Worm (Caenorhabditis elegans) whole organism, L1 larva: Measurements from ENCODE around the gene W09G12.6.

Experiments used
- C04F5.9 ChIP-seq: sonication (generic microtip); optimal IDR thresholded peaks from 2 replicates; lab custom pipeline; 2016; ENCODE audit warnings: missing genetic modification characterization, missing compliant biosample characterization
- C16A3.4 ChIP-seq: fragments of 150-350 bp; optimal IDR thresholded peaks from 2 replicates; lab custom pipeline; 2014; ENCODE audit warnings: missing biosample characterization, missing genetic modification characterization
- F16B12.6 ChIP-seq: fragments of 150-350 bp; optimal IDR thresholded peaks from 2 replicates; lab custom pipeline; 2014; ENCODE audit warnings: missing biosample characterization, missing genetic modification characterization
- Y116A8C.19 ChIP-seq: sonication (generic microtip); optimal IDR thresholded peaks from 2 replicates; lab custom pipeline; 2016; ENCODE audit warnings: missing compliant biosample characterization, missing genetic modification characterization, borderline replicate concordance
- aha-1 ChIP-seq: fragments of 150-350 bp; optimal IDR thresholded peaks from 2 replicates; lab custom pipeline; 2014; ENCODE audit warnings: missing biosample characterization, missing genetic modification characterization
- aly-2 ChIP-seq: fragments of 150-350 bp; optimal IDR thresholded peaks from 2 replicates; lab custom pipeline; 2014; ENCODE audit warnings: missing biosample characterization, missing genetic modification characterization
- ama-1 ChIP-seq: fragments of 150-350 bp; optimal IDR thresholded peaks from 2 replicates; lab custom pipeline; 2014
- blmp-1 ChIP-seq: fragments of 150-350 bp; optimal IDR thresholded peaks from 2 replicates; lab custom pipeline; 2014; ENCODE audit warnings: missing biosample characterization, missing genetic modification characterization
- ceh-63 ChIP-seq: fragments of 200-800 bp; sonication (Bioruptor generic); optimal IDR thresholded peaks from 2 replicates; lab custom pipeline; 2018; ENCODE audit warnings: mild to moderate bottlenecking, missing genetic modification characterization, missing compliant biosample characterization
- ceh-82 ChIP-seq, 3 experiments: fragments of 150-350 bp in 1 of 3; sonication (generic microtip) in 2 of 3; optimal IDR thresholded peaks; 2 replicates each; lab custom pipeline; 2014 to 2017; ENCODE audit warnings: missing biosample characterization in 3 of 3, missing genetic modification characterization in 3 of 3
- ceh-88 ChIP-seq: fragments of 200-800 bp; sonication (Bioruptor generic); IDR thresholded peaks from 2 replicates; pipeline ENCODE4 v1.3.6; 2022; ENCODE audit warnings: missing genetic modification characterization, missing compliant biosample characterization
- ceh-90 ChIP-seq: sonication (generic microtip); optimal IDR thresholded peaks from 2 replicates; lab custom pipeline; 2016; ENCODE audit warnings: missing genetic modification characterization, missing compliant biosample characterization
- dpl-1 ChIP-seq, 3 experiments: fragments of 150-350 bp in 2 of 3; sonication (generic microtip) in 1 of 3; optimal IDR thresholded peaks; 2 replicates each; lab custom pipeline; 2014 to 2017; ENCODE audit warnings: missing biosample characterization in 3 of 3, missing genetic modification characterization in 3 of 3, missing genetic modification reagents in 3 of 3
- efl-1 ChIP-seq, 4 experiments: fragments of 150-350 bp; optimal IDR thresholded peaks in 3 of 4; peaks in 1 of 4; 1 replicate in 1 of 4; 2 replicates in 3 of 4; lab custom pipeline; 2014; ENCODE audit warnings: missing biosample characterization in 2 of 4, missing genetic modification characterization in 2 of 4, missing genetic modification reagents in 2 of 4
- egl-13 ChIP-seq: sonication (generic microtip); optimal IDR thresholded peaks from 2 replicates; lab custom pipeline; 2016; ENCODE audit warnings: missing genotype, missing genetic modification reagents, missing genetic modification characterization, missing compliant biosample characterization
- egl-27 ChIP-seq, 2 experiments: fragments of 150-350 bp in 1 of 2; sonication (generic microtip); optimal IDR thresholded peaks; 3 replicates each; lab custom pipeline; 2017 to 2018; ENCODE audit warnings: missing biosample characterization in 2 of 2, missing genetic modification characterization in 2 of 2, missing genetic modification reagents in 2 of 2
- elt-2 ChIP-seq: sonication (generic microtip); optimal IDR thresholded peaks from 2 replicates; lab custom pipeline; 2016; ENCODE audit warnings: missing genetic modification characterization, mild to moderate bottlenecking, inconsistent platforms, missing compliant biosample characterization, missing genetic modification reagents
- ets-5 ChIP-seq: fragments of 200-800 bp; sonication (Bioruptor generic); IDR thresholded peaks from 2 replicates; pipeline ENCODE4 v1.3.6; 2022; ENCODE audit warnings: missing genetic modification characterization, missing compliant biosample characterization
- fkh-10 ChIP-seq: sonication (generic microtip); optimal IDR thresholded peaks from 2 replicates; lab custom pipeline; 2017; ENCODE audit warnings: missing biosample characterization, missing genetic modification reagents, missing genetic modification characterization
- hlh-4 ChIP-seq: sonication (generic microtip); optimal IDR thresholded peaks from 2 replicates; lab custom pipeline; 2016; ENCODE audit warnings: mild to moderate bottlenecking, missing genetic modification characterization, missing compliant biosample characterization
- irx-1 ChIP-seq: sonication (generic microtip); optimal IDR thresholded peaks from 2 replicates; lab custom pipeline; 2016; ENCODE audit warnings: missing genetic modification characterization, missing compliant biosample characterization
- lin-13 ChIP-seq: fragments of 150-350 bp; optimal IDR thresholded peaks from 2 replicates; lab custom pipeline; 2014; ENCODE audit warnings: missing biosample characterization, missing genetic modification reagents, missing genetic modification characterization
- lin-14 ChIP-seq: fragments of 200-800 bp; sonication (Bioruptor generic); optimal IDR thresholded peaks from 2 replicates; lab custom pipeline; 2018; ENCODE audit warnings: mild to moderate bottlenecking, missing genetic modification characterization, moderate library complexity, missing compliant biosample characterization
- lin-35 ChIP-seq, 2 experiments: fragments of 150-350 bp; optimal IDR thresholded peaks; 2 replicates each; lab custom pipeline; 2014; ENCODE audit warnings: missing biosample characterization in 2 of 2, missing genetic modification characterization in 2 of 2, missing genetic modification reagents in 2 of 2
- lin-39 ChIP-seq: fragments of 150-350 bp; optimal IDR thresholded peaks from 2 replicates; lab custom pipeline; 2014; ENCODE audit warnings: missing biosample characterization, missing genetic modification reagents, missing genetic modification characterization
- lir-3 ChIP-seq: sonication (generic microtip); optimal IDR thresholded peaks from 2 replicates; lab custom pipeline; 2016; ENCODE audit warnings: mild to moderate bottlenecking, missing genetic modification characterization, moderate library complexity, missing compliant biosample characterization; ENCODE audit not compliant: poor library complexity
- mab-9 ChIP-seq: fragments of 200-800 bp; sonication (Bioruptor generic); IDR thresholded peaks from 2 replicates; pipeline ENCODE4 v1.3.6; 2022; ENCODE audit warnings: missing genetic modification reagents, missing genetic modification characterization, missing compliant biosample characterization
- mdl-1 ChIP-seq, 2 experiments: fragments of 150-350 bp; optimal IDR thresholded peaks; 2 replicates each; lab custom pipeline; 2014 to 2017; ENCODE audit warnings: missing biosample characterization in 2 of 2, missing genetic modification characterization in 2 of 2, inconsistent platforms in 1 of 2
- nhr-11 ChIP-seq: fragments of 150-350 bp; optimal IDR thresholded peaks from 2 replicates; lab custom pipeline; 2014; ENCODE audit warnings: missing biosample characterization, missing genetic modification characterization
- nhr-12 ChIP-seq: sonication (generic microtip); optimal IDR thresholded peaks from 2 replicates; lab custom pipeline; 2017; ENCODE audit warnings: missing biosample characterization, missing genetic modification characterization
- nhr-20 ChIP-seq: sonication (generic microtip); optimal IDR thresholded peaks from 2 replicates; lab custom pipeline; 2016; ENCODE audit warnings: mild to moderate bottlenecking, missing genetic modification characterization, missing compliant biosample characterization
- nhr-237 ChIP-seq: fragments of 150-350 bp; optimal IDR thresholded peaks from 2 replicates; lab custom pipeline; 2014; ENCODE audit warnings: missing biosample characterization, missing genetic modification characterization
- nhr-28 ChIP-seq: fragments of 150-350 bp; optimal IDR thresholded peaks from 2 replicates; lab custom pipeline; 2014; ENCODE audit warnings: missing biosample characterization, missing genetic modification characterization
- nhr-47 ChIP-seq: sonication (generic microtip); optimal IDR thresholded peaks from 2 replicates; lab custom pipeline; 2016; ENCODE audit warnings: mild to moderate bottlenecking, missing genetic modification characterization, moderate library complexity, missing compliant biosample characterization
- nhr-71 ChIP-seq: sonication (generic microtip); optimal IDR thresholded peaks from 2 replicates; lab custom pipeline; 2016; ENCODE audit warnings: mild to moderate bottlenecking, missing genetic modification characterization, moderate library complexity, missing compliant biosample characterization
- nhr-76 ChIP-seq: sonication (generic microtip); optimal IDR thresholded peaks from 2 replicates; lab custom pipeline; 2017; ENCODE audit warnings: missing biosample characterization, missing genetic modification characterization
- nhr-77 ChIP-seq: fragments of 150-350 bp; optimal IDR thresholded peaks from 2 replicates; lab custom pipeline; 2014; ENCODE audit warnings: missing biosample characterization, missing genetic modification characterization
- nhr-84 ChIP-seq: sonication (generic microtip); optimal IDR thresholded peaks from 2 replicates; lab custom pipeline; 2017; ENCODE audit warnings: missing biosample characterization, missing genetic modification characterization
- nhr-85 ChIP-seq: sonication (generic microtip); peaks from one replicate; lab custom pipeline; 2016; ENCODE audit warnings: missing genetic modification characterization, inconsistent platforms, missing compliant biosample characterization
- pag-3 ChIP-seq: sonication (generic microtip); optimal IDR thresholded peaks from 2 replicates; lab custom pipeline; 2017; ENCODE audit warnings: missing genetic modification characterization, mild to moderate bottlenecking, missing compliant biosample characterization, antibody characterized with exemption, borderline replicate concordance; ENCODE audit not compliant: insufficient read depth
- pax-3 ChIP-seq: fragments of 200-800 bp; sonication (Bioruptor generic); optimal IDR thresholded peaks from 2 replicates; lab custom pipeline; 2018; ENCODE audit warnings: mild to moderate bottlenecking, missing genetic modification characterization, moderate library complexity, missing compliant biosample characterization
- skn-1 ChIP-seq: fragments of 150-350 bp; optimal IDR thresholded peaks from 2 replicates; lab custom pipeline; 2014; ENCODE audit warnings: missing biosample characterization, missing genetic modification characterization
- snpc-4 ChIP-seq: fragments of 150-350 bp; optimal IDR thresholded peaks from 2 replicates; lab custom pipeline; 2014; ENCODE audit warnings: missing biosample characterization, missing genetic modification characterization
- sox-4 ChIP-seq: sonication (generic microtip); optimal IDR thresholded peaks from 2 replicates; lab custom pipeline; 2016; ENCODE audit warnings: missing genetic modification characterization, missing compliant biosample characterization
- sup-37 ChIP-seq: fragments of 200-800 bp; sonication (Bioruptor generic); optimal IDR thresholded peaks from 2 replicates; lab custom pipeline; 2018; ENCODE audit warnings: mild to moderate bottlenecking, missing genetic modification characterization, missing compliant biosample characterization
- swsn-7 ChIP-seq: sonication (generic microtip); optimal IDR thresholded peaks from 2 replicates; lab custom pipeline; 2016; ENCODE audit warnings: missing genetic modification characterization, missing compliant biosample characterization
- tbx-2 ChIP-seq: sonication (generic microtip); optimal IDR thresholded peaks from 2 replicates; lab custom pipeline; 2016; ENCODE audit warnings: missing genetic modification characterization, missing compliant biosample characterization
- tlp-1 ChIP-seq: fragments of 150-350 bp; optimal IDR thresholded peaks from 2 replicates; lab custom pipeline; 2014; ENCODE audit warnings: missing biosample characterization, missing genetic modification characterization
- zag-1 ChIP-seq: fragments of 150-350 bp; optimal IDR thresholded peaks from 2 replicates; lab custom pipeline; 2014; ENCODE audit warnings: missing biosample characterization, missing genetic modification characterization

W09G12.6 gene

ce11 chrIV:1235785-1236184 lies 4.1 kb downstream of the W09G12.6 start:
- no peak for TF ChIP-seq nhr-85 (tag; lab: Kevin White, UChicago)
- no peak for TF ChIP-seq nhr-28 (tag; lab: Kevin White, UChicago)
- no peak for TF ChIP-seq C04F5.9 (tag; lab: Kevin White, UChicago)
- no peak for TF ChIP-seq sup-37 (GFP tag; lab: Kevin White, UChicago)
- no peak for TF ChIP-seq mdl-1 (tag; optimal IDR thresholded peaks at IDR 0.05; lab: Kevin White, UChicago)
- no peak for TF ChIP-seq ama-1 (lab: Kevin White, UChicago)
- no peak for TF ChIP-seq ets-5 (GFP tag; lab: Robert Waterston, UW)
- TF ChIP-seq sox-4 (tag; lab: Kevin White, UChicago): no peak
- TF ChIP-seq ceh-63 (GFP tag; lab: Kevin White, UChicago): no peak
- no peak for TF ChIP-seq irx-1 (tag; lab: Kevin White, UChicago)
- no peak for TF ChIP-seq skn-1 (tag; lab: Kevin White, UChicago)
- TF ChIP-seq fkh-10 (GFP tag; lab: Kevin White, UChicago): no peak
- no peak for TF ChIP-seq elt-2 (tag; lab: Kevin White, UChicago)
- TF ChIP-seq lin-35 (GFP tag; optimal IDR thresholded peaks at IDR 0.05; lab: Kevin White, UChicago): no peak
- TF ChIP-seq pax-3: no peak
- TF ChIP-seq nhr-47 (tag; lab: Kevin White, UChicago): no peak
- no peak for TF ChIP-seq dpl-1 (GFP tag; optimal IDR thresholded peaks at IDR 0.05; lab: Kevin White, UChicago)
- TF ChIP-seq, all 84 proteins: peak for 0

- no peak for TF ChIP-seq nhr-76 (tag; lab: Kevin White, UChicago)
- TF ChIP-seq C16A3.4: no peak
- TF ChIP-seq snpc-4 (tag; lab: Kevin White, UChicago): no peak
- no peak for TF ChIP-seq lir-3 (tag; lab: Kevin White, UChicago)
- no peak for TF ChIP-seq lin-14 (GFP tag; lab: Kevin White, UChicago)
- no peak for TF ChIP-seq nhr-85 (tag; lab: Kevin White, UChicago)
- TF ChIP-seq nhr-84 (tag; lab: Kevin White, UChicago): no peak
- TF ChIP-seq ceh-82 (tag; optimal IDR thresholded peaks at IDR 0.05; lab: Kevin White, UChicago): no peak
- no peak for TF ChIP-seq sup-37 (GFP tag; lab: Kevin White, UChicago)
- TF ChIP-seq F16B12.6 (tag; lab: Kevin White, UChicago): no peak
- TF ChIP-seq pag-3 (tag; lab: Kevin White, UChicago): no peak
- no peak for TF ChIP-seq nhr-11 (tag; lab: Kevin White, UChicago)
- no peak for TF ChIP-seq tbx-2 (tag; lab: Kevin White, UChicago)
- TF ChIP-seq ceh-90: no peak
- TF ChIP-seq skn-1 (tag; lab: Kevin White, UChicago): no peak
- no peak for TF ChIP-seq nhr-47 (tag; lab: Kevin White, UChicago)
- TF ChIP-seq tlp-1: no peak
- no peak for TF ChIP-seq nhr-71 (tag; lab: Kevin White, UChicago)
- no peak for TF ChIP-seq irx-1 (tag; lab: Kevin White, UChicago)
- no peak for TF ChIP-seq mdl-1 (tag; optimal IDR thresholded peaks at IDR 0.05; lab: Kevin White, UChicago)
Measured at ce11 chrIV:1238147-1238546, 6.5 kb downstream of the W09G12.6 start.

DNA sequence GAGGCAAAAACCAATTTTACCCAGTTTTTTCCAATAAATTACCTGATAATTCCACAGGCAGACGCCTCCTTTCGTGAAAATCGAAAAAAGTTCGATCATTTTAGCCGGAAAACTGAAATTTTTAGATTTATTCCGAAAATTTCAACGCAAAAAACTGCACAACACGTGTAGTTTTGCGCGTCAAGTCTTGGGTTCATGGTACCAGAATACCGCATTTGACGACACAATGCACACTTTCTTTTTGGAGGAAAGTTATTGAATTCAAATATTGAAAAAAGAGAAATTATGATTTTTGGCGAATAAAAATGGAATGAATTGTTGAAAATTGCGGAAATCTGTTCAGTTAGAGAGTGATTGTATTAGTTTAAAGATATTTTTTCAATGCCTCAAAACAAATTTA lies 8.0 kb downstream of the W09G12.6 start, which contains the start of gene F38A1.8:
Gene F38A1.8 (minus strand): TSS at position 167 of the 400 bp plus-strand sequence.
- TF ChIP-seq nhr-12 (tag; lab: Kevin White, UChicago): no peak
- no peak for TF ChIP-seq egl-27 (tag; optimal IDR thresholded peaks at IDR 0.05; lab: Kevin White, UChicago)
- no peak for TF ChIP-seq nhr-77 (tag; lab: Kevin White, UChicago)
- TF ChIP-seq aha-1 (tag; lab: Kevin White, UChicago): no peak
- TF ChIP-seq ceh-88 (GFP tag; lab: Robert Waterston, UW): no peak
- no peak for TF ChIP-seq blmp-1 (tag; lab: Kevin White, UChicago)
- TF ChIP-seq egl-13 (tag; lab: Kevin White, UChicago): no peak
- no peak for TF ChIP-seq Y116A8C.19
- TF ChIP-seq nhr-28 (tag; lab: Kevin White, UChicago): no peak
- no peak for TF ChIP-seq nhr-20 (tag; lab: Kevin White, UChicago)
- no peak for TF ChIP-seq ceh-63 (GFP tag; lab: Kevin White, UChicago)
- peak; percentile 42 for TF ChIP-seq swsn-7 (tag; lab: Kevin White, UChicago)
- no peak for TF ChIP-seq lin-14 (GFP tag; lab: Kevin White, UChicago)
- peak; percentile 61 for TF ChIP-seq tbx-2 (tag; lab: Kevin White, UChicago)
- no peak for TF ChIP-seq zag-1 (tag; lab: Kevin White, UChicago)
- no peak for TF ChIP-seq mab-9 (GFP tag; lab: Robert Waterston, UW)
- peak; percentile 39 for TF ChIP-seq lin-13
- TF ChIP-seq nhr-11 (tag; lab: Kevin White, UChicago): no peak
- peak; percentile 93 for TF ChIP-seq F16B12.6 (tag; lab: Kevin White, UChicago)
- TF ChIP-seq nhr-237 (tag; lab: Kevin White, UChicago): peak; percentile 32
- TF ChIP-seq lin-39: no peak
- peak; percentile 94 to 98 for TF ChIP-seq efl-1 (optimal IDR thresholded peaks at IDR 0.05; lab: Kevin White, UChicago)
- peak; percentile 95 to 99 for TF ChIP-seq efl-1 (GFP tag; optimal IDR thresholded peaks at IDR 0.05 in 1 of 2; lab: Kevin White, UChicago)
- no peak for TF ChIP-seq hlh-4 (tag; lab: Kevin White, UChicago)
- no peak for TF ChIP-seq aly-2 (tag; lab: Kevin White, UChicago)
- TF ChIP-seq mdl-1 (tag; optimal IDR thresholded peaks at IDR 0.05; lab: Kevin White, UChicago): peak in 1 of 2 experiments; percentile 81
